Worm (Caenorhabditis elegans) whole organism, mixed stage, embryonic: ENCODE measurements around the gene vps-33.2.

Source experiments
- M03D4.4 ChIP-seq: sonication (generic microtip); optimal IDR thresholded peaks from 2 replicates; lab custom pipeline; 2017; ENCODE audit warnings: mild to moderate bottlenecking, missing genetic modification characterization, missing compliant biosample characterization
- bed-3 ChIP-seq: fragments of 200-800 bp; sonication (Bioruptor generic); optimal IDR thresholded peaks from 3 replicates; lab custom pipeline; 2018; ENCODE audit warnings: mild to moderate bottlenecking, missing genetic modification characterization, moderate library complexity, missing compliant biosample characterization
- blmp-1 ChIP-seq: fragments of 150-350 bp; optimal IDR thresholded peaks from 2 replicates; lab custom pipeline; 2014; ENCODE audit warnings: missing biosample characterization, missing genetic modification characterization
- ceh-39 ChIP-seq: fragments of 150-350 bp; optimal IDR thresholded peaks from 2 replicates; lab custom pipeline; 2014; ENCODE audit warnings: missing biosample characterization, missing genetic modification characterization
- ceh-43 ChIP-seq: fragments of 200-800 bp; sonication (Bioruptor generic); optimal IDR thresholded peaks from 2 replicates; lab custom pipeline; 2018; ENCODE audit warnings: mild to moderate bottlenecking, missing genetic modification characterization, moderate library complexity, missing compliant biosample characterization
- ceh-83 ChIP-seq: fragments of 200-800 bp; sonication (Bioruptor generic); optimal IDR thresholded peaks from 2 replicates; lab custom pipeline; 2018; ENCODE audit warnings: mild to moderate bottlenecking, missing genetic modification characterization, missing compliant biosample characterization
- ces-1 ChIP-seq: fragments of 150-350 bp; optimal IDR thresholded peaks from 2 replicates; lab custom pipeline; 2014; ENCODE audit warnings: missing biosample characterization, missing genetic modification reagents, missing genetic modification characterization
- cnd-1 ChIP-seq: fragments of 200-800 bp; sonication (Bioruptor generic); optimal IDR thresholded peaks from 2 replicates; lab custom pipeline; 2018; ENCODE audit warnings: mild to moderate bottlenecking, missing genetic modification characterization, missing compliant biosample characterization
- drap-1 ChIP-seq: fragments of 200-800 bp; sonication (Bioruptor generic); optimal IDR thresholded peaks from 3 replicates; lab custom pipeline; 2018; ENCODE audit warnings: mild to moderate bottlenecking, missing genetic modification characterization, missing compliant biosample characterization
- elt-1 ChIP-seq: sonication (generic microtip); optimal IDR thresholded peaks from 2 replicates; lab custom pipeline; 2017; ENCODE audit warnings: missing genetic modification characterization, mild to moderate bottlenecking, missing compliant biosample characterization, antibody characterized with exemption, moderate library complexity, borderline replicate concordance; ENCODE audit not compliant: insufficient read depth
- elt-3 ChIP-seq: fragments of 150-350 bp; optimal IDR thresholded peaks from 2 replicates; lab custom pipeline; 2014; ENCODE audit warnings: missing biosample characterization, missing genetic modification characterization
- flh-1 ChIP-seq: fragments of 200-800 bp; sonication (Bioruptor generic); optimal IDR thresholded peaks from 2 replicates; lab custom pipeline; 2018; ENCODE audit warnings: mild to moderate bottlenecking, missing genetic modification characterization, moderate library complexity, missing compliant biosample characterization
- ham-2 ChIP-seq: fragments of 200-800 bp; sonication (Bioruptor generic); optimal IDR thresholded peaks from 2 replicates; lab custom pipeline; 2018; ENCODE audit warnings: mild to moderate bottlenecking, missing genetic modification characterization, missing compliant biosample characterization
- hlh-1 ChIP-seq: fragments of 150-350 bp; optimal IDR thresholded peaks from 2 replicates; lab custom pipeline; 2014; ENCODE audit warnings: missing biosample characterization, missing genetic modification reagents, missing genetic modification characterization
- lin-13 ChIP-seq: fragments of 150-350 bp; optimal IDR thresholded peaks from 2 replicates; lab custom pipeline; 2014; ENCODE audit warnings: missing biosample characterization, missing genetic modification characterization
- lin-32 ChIP-seq: fragments of 200-800 bp; sonication (Bioruptor generic); optimal IDR thresholded peaks from 2 replicates; lab custom pipeline; 2018; ENCODE audit warnings: mild to moderate bottlenecking, missing genetic modification characterization, missing compliant biosample characterization
- lsy-2 ChIP-seq: fragments of 150-350 bp; optimal IDR thresholded peaks from 2 replicates; lab custom pipeline; 2014; ENCODE audit warnings: missing biosample characterization, missing genetic modification characterization
- mab-5 ChIP-seq: fragments of 150-350 bp; optimal IDR thresholded peaks from 2 replicates; lab custom pipeline; 2014; ENCODE audit warnings: missing biosample characterization, missing genetic modification characterization
- mep-1 ChIP-seq: fragments of 150-350 bp; optimal IDR thresholded peaks from 2 replicates; lab custom pipeline; 2017; ENCODE audit warnings: missing biosample characterization, missing genetic modification reagents, missing genetic modification characterization, inconsistent platforms
- mls-2 ChIP-seq: sonication (generic microtip); optimal IDR thresholded peaks from 2 replicates; lab custom pipeline; 2016; ENCODE audit warnings: mild to moderate bottlenecking, missing genetic modification characterization, moderate library complexity, missing compliant biosample characterization
- nhr-12 ChIP-seq: fragments of 150-350 bp; optimal IDR thresholded peaks from 2 replicates; lab custom pipeline; 2014; ENCODE audit warnings: missing biosample characterization, missing genetic modification characterization
- nhr-2 ChIP-seq: fragments of 150-350 bp; optimal IDR thresholded peaks from 2 replicates; lab custom pipeline; 2014; ENCODE audit warnings: missing biosample characterization, missing genetic modification characterization
- nhr-237 ChIP-seq: fragments of 150-350 bp; optimal IDR thresholded peaks from 2 replicates; lab custom pipeline; 2014; ENCODE audit warnings: missing biosample characterization, missing genetic modification characterization
- nhr-28 ChIP-seq: fragments of 150-350 bp; optimal IDR thresholded peaks from 2 replicates; lab custom pipeline; 2014; ENCODE audit warnings: missing biosample characterization, missing genetic modification characterization
- nhr-76 ChIP-seq: sonication (generic microtip); optimal IDR thresholded peaks from 2 replicates; lab custom pipeline; 2017; ENCODE audit warnings: missing biosample characterization, missing genetic modification characterization
- pha-4 ChIP-seq: fragments of 150-350 bp; optimal IDR thresholded peaks from 2 replicates; lab custom pipeline; 2018; ENCODE audit warnings: missing biosample characterization, missing genetic modification reagents, missing genetic modification characterization
- sem-2 ChIP-seq: fragments of 200-800 bp; sonication (Bioruptor generic); optimal IDR thresholded peaks from 2 replicates; lab custom pipeline; 2018; ENCODE audit warnings: mild to moderate bottlenecking, missing genetic modification characterization, missing compliant biosample characterization
- snpc-4 ChIP-seq: fragments of 150-350 bp; optimal IDR thresholded peaks from 2 replicates; lab custom pipeline; 2014; ENCODE audit warnings: missing biosample characterization, missing genetic modification characterization
- sptf-1 ChIP-seq: sonication (generic microtip); optimal IDR thresholded peaks from 2 replicates; lab custom pipeline; 2017; ENCODE audit warnings: mild to moderate bottlenecking, missing genetic modification characterization, moderate library complexity, missing compliant biosample characterization
- tbx-8 ChIP-seq: fragments of 200-800 bp; sonication (Bioruptor generic); optimal IDR thresholded peaks from 2 replicates; lab custom pipeline; 2018; ENCODE audit warnings: mild to moderate bottlenecking, missing genetic modification characterization, moderate library complexity, missing compliant biosample characterization
- unc-120 ChIP-seq: sonication (generic microtip); optimal IDR thresholded peaks from 2 replicates; lab custom pipeline; 2017; ENCODE audit warnings: missing genetic modification characterization, missing compliant biosample characterization; ENCODE audit not compliant: poor library complexity, severe bottlenecking
- unc-39 ChIP-seq: fragments of 150-350 bp; optimal IDR thresholded peaks from 2 replicates; lab custom pipeline; 2014; ENCODE audit warnings: missing biosample characterization, missing genetic modification characterization
- unc-62 ChIP-seq: fragments of 150-350 bp; optimal IDR thresholded peaks from 2 replicates; lab custom pipeline; 2014; ENCODE audit warnings: missing biosample characterization, missing genetic modification reagents, missing genetic modification characterization
- zip-8 ChIP-seq: fragments of 150-350 bp; optimal IDR thresholded peaks from 2 replicates; lab custom pipeline; 2014; ENCODE audit warnings: missing biosample characterization, missing genetic modification characterization
- ztf-11 ChIP-seq: fragments of 150-350 bp; optimal IDR thresholded peaks from 2 replicates; lab custom pipeline; 2014; ENCODE audit warnings: missing biosample characterization, missing genetic modification characterization

vps-33.2 gene

ce11 chrII:6562203-6562867 lies 38.7 kb upstream of the vps-33.2 start:
- TF ChIP-seq nhr-28 (tag; lab: Kevin White, UChicago): no peak
- TF ChIP-seq cnd-1 (tag; lab: Kevin White, UChicago): no peak
- no peak for TF ChIP-seq mls-2 (tag; lab: Kevin White, UChicago)
- no peak for TF ChIP-seq nhr-76 (tag; lab: Kevin White, UChicago)
- TF ChIP-seq ceh-39 (tag; lab: Kevin White, UChicago): no peak
- no peak for TF ChIP-seq lsy-2 (tag; lab: Kevin White, UChicago)
- TF ChIP-seq drap-1 (GFP tag; lab: Kevin White, UChicago): no peak
- no peak for TF ChIP-seq nhr-237 (tag; lab: Kevin White, UChicago)
- TF ChIP-seq pha-4 (tag; lab: Kevin White, UChicago): no peak
- TF ChIP-seq sptf-1 (tag; lab: Kevin White, UChicago): no peak
- no peak for TF ChIP-seq mep-1 (tag; lab: Kevin White, UChicago)

DNA sequence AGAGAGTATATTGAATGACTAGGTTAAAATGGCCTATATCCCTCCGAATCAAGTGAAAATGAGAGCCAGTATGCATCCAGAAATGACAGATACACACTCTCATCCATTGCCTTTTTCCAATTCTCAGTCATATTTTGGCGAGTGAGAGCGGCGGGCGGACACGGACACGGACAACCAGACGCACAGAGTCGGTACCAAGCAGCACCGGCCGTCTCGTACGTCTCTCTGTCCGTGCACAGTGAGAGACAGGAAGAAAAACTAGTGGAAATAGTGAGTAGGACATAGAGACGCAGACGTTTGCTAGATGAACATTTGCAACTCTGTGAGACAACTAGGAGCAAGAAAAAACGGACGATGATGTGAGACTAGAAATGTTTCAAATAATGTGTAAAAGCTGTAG lies 37.8 kb upstream of the vps-33.2 start:
- TF ChIP-seq lin-32 (GFP tag; lab: Kevin White, UChicago) (no peak), sem-2 (GFP tag; lab: Kevin White, UChicago) (no peak), ztf-11 (tag; lab: Kevin White, UChicago) (no peak), tbx-8 (no peak), elt-1 (tag; lab: Kevin White, UChicago) (no peak), hlh-1 (tag; lab: Kevin White, UChicago) (no peak), mls-2 (tag; lab: Kevin White, UChicago) (no peak), nhr-2 (peak; percentile 35), unc-62 (GFP tag; lab: Kevin White, UChicago) (peak; percentile 7), blmp-1 (tag; lab: Kevin White, UChicago) (no peak), ceh-83 (GFP tag; lab: Kevin White, UChicago) (no peak), nhr-28 (tag; lab: Kevin White, UChicago) (no peak), pha-4 (tag; lab: Kevin White, UChicago) (peak; percentile 11), ceh-39 (tag; lab: Kevin White, UChicago) (no peak), ces-1 (GFP tag; lab: Kevin White, UChicago) (no peak), mep-1 (tag; lab: Kevin White, UChicago) (no peak), nhr-237 (tag; lab: Kevin White, UChicago) (no peak), zip-8 (tag; lab: Kevin White, UChicago) (no peak), sptf-1 (tag; lab: Kevin White, UChicago) (no peak), lsy-2 (tag; lab: Kevin White, UChicago) (no peak), nhr-12 (no peak), unc-39 (tag; lab: Kevin White, UChicago) (no peak), drap-1 (GFP tag; lab: Kevin White, UChicago) (no peak), nhr-76 (tag; lab: Kevin White, UChicago) (no peak), ceh-43 (GFP tag; lab: Kevin White, UChicago) (no peak), unc-120 (tag; lab: Kevin White, UChicago) (peak; percentile 5)

DNA sequence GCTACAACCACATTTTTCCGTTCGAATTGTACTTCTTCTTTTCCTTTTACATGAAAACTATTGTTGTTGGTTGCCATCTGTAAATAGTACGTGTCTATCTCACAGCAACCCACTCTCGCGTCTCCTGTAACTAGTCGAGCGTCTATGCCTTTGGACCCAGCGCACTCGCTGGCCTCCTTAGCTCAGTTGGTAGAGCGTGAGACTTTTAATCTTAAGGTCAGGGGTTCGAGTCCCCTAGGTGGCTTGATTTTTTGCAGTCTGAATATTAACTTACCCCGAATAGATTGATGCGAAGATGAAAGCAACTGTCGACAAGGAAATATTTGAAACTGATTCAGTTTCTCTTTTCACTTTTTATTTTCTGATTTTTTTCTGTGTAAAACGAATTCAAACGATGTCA lies 35.9 kb upstream of the vps-33.2 start, which contains the start of gene mpz-3:
TSS of gene mpz-3 (minus strand) at position 320 of the 400 bp plus-strand sequence.
- TF ChIP-seq ceh-39 (tag; lab: Kevin White, UChicago) (no peak), nhr-237 (tag; lab: Kevin White, UChicago) (no peak), mab-5 (tag; lab: Kevin White, UChicago) (no peak), tbx-8 (no peak), nhr-28 (tag; lab: Kevin White, UChicago) (no peak), pha-4 (tag; lab: Kevin White, UChicago) (no peak), ztf-11 (tag; lab: Kevin White, UChicago) (no peak), blmp-1 (tag; lab: Kevin White, UChicago) (no peak), ham-2 (no peak), hlh-1 (tag; lab: Kevin White, UChicago) (no peak), lin-32 (GFP tag; lab: Kevin White, UChicago) (peak; percentile 14), unc-120 (tag; lab: Kevin White, UChicago) (no peak), sem-2 (GFP tag; lab: Kevin White, UChicago) (peak; percentile 30), drap-1 (GFP tag; lab: Kevin White, UChicago) (peak; percentile 58), lsy-2 (tag; lab: Kevin White, UChicago) (no peak), nhr-2 (no peak), flh-1 (GFP tag; lab: Kevin White, UChicago) (peak; percentile 18), M03D4.4 (no peak), mep-1 (tag; lab: Kevin White, UChicago) (no peak), ceh-43 (GFP tag; lab: Kevin White, UChicago) (peak; percentile 0), unc-62 (GFP tag; lab: Kevin White, UChicago) (no peak), elt-3 (tag; lab: Kevin White, UChicago) (no peak), nhr-12 (no peak), nhr-76 (tag; lab: Kevin White, UChicago) (no peak), ces-1 (GFP tag; lab: Kevin White, UChicago) (no peak), mls-2 (tag; lab: Kevin White, UChicago) (no peak), snpc-4 (no peak), ceh-83 (GFP tag; lab: Kevin White, UChicago) (peak; percentile 83), sptf-1 (tag; lab: Kevin White, UChicago) (no peak), zip-8 (tag; lab: Kevin White, UChicago) (no peak), lin-13 (no peak), elt-1 (tag; lab: Kevin White, UChicago) (no peak), cnd-1 (tag; lab: Kevin White, UChicago) (peak; percentile 55), unc-39 (tag; lab: Kevin White, UChicago) (no peak), bed-3 (no peak)
- TF ChIP-seq, all 35 proteins: peak for 7
